Fruit fly (Drosophila melanogaster): ENCODE data around the gene CG43394.

Gene CG43394

dm6 chr2L:8165800-8166576 lies 20.4 kb downstream of the CG43394 start (continued):
- TF ChIP-seq Side (GFP tag; optimal IDR thresholded peaks at IDR 0.05) (peak; percentile 17), knrl (GFP tag; IDR thresholded peaks at IDR 0.05; ENCODE audit: partially characterized antibody) (no peak), CG1233 (GFP tag; optimal IDR thresholded peaks at IDR 0.05) (no peak), Mes4 (GFP tag; optimal IDR thresholded peaks at IDR 0.05) (no peak), Nf-YB (GFP tag; optimal IDR thresholded peaks at IDR 0.05) (peak; percentile 20), CG12104 (GFP tag; optimal IDR thresholded peaks at IDR 0.05) (no peak), CG8924 (tag; optimal IDR thresholded peaks at IDR 0.05) (peak; percentile 55), CG10209 (GFP tag; optimal IDR thresholded peaks at IDR 0.05) (peak; percentile 0), hkb (optimal IDR thresholded peaks at IDR 0.05) (no peak), hkb (GFP tag; IDR thresholded peaks at IDR 0.05) (no peak), CG15696 (tag; optimal IDR thresholded peaks at IDR 0.05) (peak; percentile 74), CG10654 (GFP tag; optimal IDR thresholded peaks at IDR 0.05) (no peak), HHEX (GFP tag; optimal IDR thresholded peaks at IDR 0.05) (peak; percentile 1), Dll (GFP tag; IDR thresholded peaks at IDR 0.05; ENCODE audit: partially characterized antibody) (no peak), Optix (GFP tag; IDR thresholded peaks at IDR 0.05) (no peak), CG9727 (GFP tag; optimal IDR thresholded peaks at IDR 0.05) (peak; percentile 39), ac (GFP tag; optimal IDR thresholded peaks at IDR 0.05) (peak; percentile 86), D19A (tag; optimal IDR thresholded peaks at IDR 0.05) (peak; percentile 18), bsh (GFP tag; optimal IDR thresholded peaks at IDR 0.05) (peak in 1 of 2 experiments; percentile 27), sr (GFP tag; IDR thresholded peaks at IDR 0.05) (no peak), CG8281 (tag; optimal IDR thresholded peaks at IDR 0.05) (no peak), CG6254 (GFP tag; optimal IDR thresholded peaks at IDR 0.05) (no peak), yki (optimal IDR thresholded peaks at IDR 0.05) (no peak), CG8944 (GFP tag; optimal IDR thresholded peaks at IDR 0.05) (no peak), sens (GFP tag) (peak; percentile 77), CG17912 (GFP tag; optimal IDR thresholded peaks at IDR 0.05) (no peak), CG11398 (GFP tag; optimal IDR thresholded peaks at IDR 0.05) (no peak), CG7987 (GFP tag; optimal IDR thresholded peaks at IDR 0.05) (no peak), unpg (GFP tag; optimal IDR thresholded peaks at IDR 0.05) (peak; percentile 13), CG7745 (tag; optimal IDR thresholded peaks at IDR 0.05) (peak; percentile 68), CG9437 (GFP tag; optimal IDR thresholded peaks at IDR 0.05) (no peak), Fer3 (tag; optimal IDR thresholded peaks at IDR 0.05) (no peak), nau (GFP tag; optimal IDR thresholded peaks at IDR 0.05) (peak; percentile 10), CG13123 (GFP tag; optimal IDR thresholded peaks at IDR 0.05) (no peak), ERR (GFP tag; optimal IDR thresholded peaks at IDR 0.05) (no peak), CG17802 (tag; optimal IDR thresholded peaks at IDR 0.05) (no peak), CG15073 (GFP tag; optimal IDR thresholded peaks at IDR 0.05) (no peak), CG17361 (GFP tag; IDR thresholded peaks at IDR 0.05) (no peak), Kr (GFP tag; optimal IDR thresholded peaks at IDR 0.05) (peak; percentile 47), al (GFP tag; IDR thresholded peaks at IDR 0.05) (no peak), Xrp1 (GFP tag; IDR thresholded peaks at IDR 0.05) (peak; percentile 51; the same call in 1 of the 2 replicates), lov (optimal IDR thresholded peaks at IDR 0.05) (no peak), lov (GFP tag; IDR thresholded peaks at IDR 0.05) (no peak), lbe (GFP tag; optimal IDR thresholded peaks at IDR 0.05) (no peak), ap (GFP tag; IDR thresholded peaks at IDR 0.05) (no peak), CG2712 (tag; optimal IDR thresholded peaks at IDR 0.05) (peak; percentile 16), CG7372 (GFP tag; IDR thresholded peaks at IDR 0.05) (no peak), CrebB (tag; optimal IDR thresholded peaks at IDR 0.05) (no peak), CG30020 (tag; optimal IDR thresholded peaks at IDR 0.05) (no peak), dimm (GFP tag; IDR thresholded peaks at IDR 0.05) (no peak)

Measured in whole organism, embryonic.